Worm (Caenorhabditis elegans) whole organism, L4 larva: ENCODE data around the gene ssu-2.

ENCODE experiments used
- dmd-6 ChIP-seq: fragments of 200-800 bp; sonication (Bioruptor generic); IDR thresholded peaks from 2 replicates; pipeline ENCODE4 v1.3.6; 2022; ENCODE audit warnings: missing genetic modification reagents, missing genetic modification characterization, missing compliant biosample characterization
- egl-27 ChIP-seq: sonication (generic microtip); optimal IDR thresholded peaks from 3 replicates; lab custom pipeline; 2017; ENCODE audit warnings: missing biosample characterization, missing genetic modification reagents, missing genetic modification characterization
- lin-15B ChIP-seq: fragments of 150-350 bp; sonication (generic microtip); optimal IDR thresholded peaks from 3 replicates; lab custom pipeline; 2014; ENCODE audit warnings: missing biosample characterization, missing genetic modification characterization
- lin-29 ChIP-seq: fragments of 200-800 bp; sonication (Bioruptor generic); IDR thresholded peaks from 2 replicates; pipeline ENCODE4 v1.3.6; 2022; ENCODE audit warnings: missing genetic modification reagents, missing genetic modification characterization, missing compliant biosample characterization
- lsy-2 ChIP-seq, 2 experiments: fragments of 150-350 bp in 1 of 2; sonication (generic microtip) in 1 of 2; optimal IDR thresholded peaks; 2 replicates each; lab custom pipeline; 2014 to 2017; ENCODE audit warnings: missing biosample characterization in 2 of 2, missing genetic modification characterization in 2 of 2
- mep-1 ChIP-seq: fragments of 150-350 bp; sonication (generic microtip); optimal IDR thresholded peaks from 3 replicates; lab custom pipeline; 2014; ENCODE audit warnings: missing biosample characterization, missing genetic modification characterization
- mxl-3 ChIP-seq: fragments of 200-800 bp; sonication (Bioruptor generic); optimal IDR thresholded peaks from 2 replicates; lab custom pipeline; 2018; ENCODE audit warnings: mild to moderate bottlenecking, missing genetic modification characterization, missing compliant biosample characterization
- nhr-11 ChIP-seq: fragments of 150-350 bp; optimal IDR thresholded peaks from 2 replicates; lab custom pipeline; 2014; ENCODE audit warnings: missing biosample characterization, missing genetic modification characterization
- nhr-76 ChIP-seq: fragments of 150-350 bp; optimal IDR thresholded peaks from 2 replicates; lab custom pipeline; 2014; ENCODE audit warnings: missing biosample characterization, missing genetic modification characterization
- nhr-77 ChIP-seq: fragments of 150-350 bp; optimal IDR thresholded peaks from 2 replicates; lab custom pipeline; 2014; ENCODE audit warnings: missing biosample characterization, missing genetic modification characterization
- pqm-1 ChIP-seq: sonication (generic microtip); optimal IDR thresholded peaks from 2 replicates; lab custom pipeline; 2017; ENCODE audit warnings: missing biosample characterization, missing genetic modification characterization
- snpc-4 ChIP-seq: fragments of 150-350 bp; optimal IDR thresholded peaks from 2 replicates; lab custom pipeline; 2014; ENCODE audit warnings: missing biosample characterization, missing genetic modification characterization
- unc-62 ChIP-seq, 3 experiments: fragments of 150-350 bp in 1 of 3; sonication (generic microtip); optimal IDR thresholded peaks in 2 of 3; peaks in 1 of 3; 1 replicate in 1 of 3; 2 replicates in 2 of 3; lab custom pipeline; 2014 to 2017; ENCODE audit warnings: missing biosample characterization in 3 of 3, missing genetic modification characterization in 3 of 3, missing genetic modification reagents in 3 of 3, missing genotype in 1 of 3

DNA sequence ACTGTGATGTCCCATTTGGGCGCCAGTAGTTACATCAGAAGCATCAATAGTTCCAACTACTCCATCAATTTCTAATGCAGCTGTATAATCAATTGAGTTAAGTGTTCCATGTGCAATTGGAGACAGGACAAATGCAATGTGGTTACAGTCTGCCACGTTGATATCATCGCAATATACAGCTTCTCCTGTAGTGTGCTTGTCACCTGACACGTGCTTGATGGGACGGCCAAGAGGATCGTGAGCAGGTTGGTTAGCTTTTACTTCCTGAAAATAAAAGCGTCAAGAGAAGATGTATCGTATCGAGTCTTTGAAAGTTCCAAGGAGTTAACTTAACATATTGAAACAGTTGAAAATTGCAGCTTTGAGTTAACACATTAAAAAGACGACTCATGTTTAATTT is 47.5 kb downstream of the ssu-2 start:
- TF ChIP-seq snpc-4 (tag; lab: Kevin White, UChicago) (no peak), egl-27 (tag; lab: Kevin White, UChicago) (no peak), nhr-76 (tag; lab: Kevin White, UChicago) (no peak), lin-15B (tag; lab: Kevin White, UChicago) (no peak), pqm-1 (tag; lab: Kevin White, UChicago) (no peak), nhr-11 (no peak), lin-29 (GFP tag; lab: Robert Waterston, UW) (no peak), nhr-77 (tag; lab: Kevin White, UChicago) (no peak), unc-62 (GFP tag; optimal IDR thresholded peaks at IDR 0.05 in 1 of 2; lab: Kevin White, UChicago) (no peak), unc-62 (tag; optimal IDR thresholded peaks at IDR 0.05; lab: Kevin White, UChicago) (no peak), mxl-3 (GFP tag; lab: Kevin White, UChicago) (no peak), lsy-2 (tag; optimal IDR thresholded peaks at IDR 0.05; lab: Kevin White, UChicago) (no peak), mep-1 (tag; lab: Kevin White, UChicago) (no peak), dmd-6 (no peak)
